Worm (Caenorhabditis elegans): ENCODE data around the gene F09C8.2.
A peak's percentile ranks its signal among the peaks of the same experiment; 100 is the strongest.

Gene F09C8.2

DNA sequence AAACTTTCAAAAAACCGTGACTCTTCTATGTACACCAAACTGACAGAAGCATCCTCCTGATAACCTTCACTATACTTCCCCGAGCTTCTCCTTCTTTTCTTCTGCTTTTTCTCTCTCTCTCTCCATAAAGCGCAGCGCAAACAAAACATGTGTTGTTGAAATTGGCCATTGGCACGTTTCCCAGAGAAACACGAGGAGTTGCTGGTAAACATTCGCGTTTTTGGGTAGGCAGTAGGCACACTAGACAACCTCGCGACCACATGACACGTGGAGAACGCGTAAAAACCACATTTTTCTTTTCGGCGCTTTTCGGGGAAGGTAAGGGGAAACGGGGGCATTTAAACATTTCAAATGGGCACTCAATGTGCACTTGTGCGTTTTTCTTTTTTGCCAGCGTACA, 15.8 kb downstream of the F09C8.2 start (continued):
- 0 out of 2 replicates have a peak, but pooled peaks have one; percentile 35 for TF ChIP-seq mdt-29 (GFP tag; IDR thresholded peaks at IDR 0.05)
- TF ChIP-seq dmd-6 (GFP tag; IDR thresholded peaks at IDR 0.05), result peak; percentile 74
- TF ChIP-seq aha-1 (tag), result peak; percentile 99
- peak; percentile 63 to 93 for TF ChIP-seq mdl-1 (tag; optimal IDR thresholded peaks at IDR 0.05)
- TF ChIP-seq lin-13 (GFP tag; optimal IDR thresholded peaks at IDR 0.05), result peak; percentile 3
- peak; percentile 81 for TF ChIP-seq mep-1 (tag; optimal IDR thresholded peaks at IDR 0.05)
- TF ChIP-seq pqm-1 (tag; optimal IDR thresholded peaks at IDR 0.05), result peak; percentile 21
- TF ChIP-seq lsy-2 (tag; optimal IDR thresholded peaks at IDR 0.05), result peak in 1 of 2 experiments; percentile 45
- no peak for TF ChIP-seq tag-97 (GFP tag; IDR thresholded peaks at IDR 0.05)
- TF ChIP-seq nhr-11 (tag; optimal IDR thresholded peaks at IDR 0.05), result peak; percentile 66
- TF ChIP-seq T26A8.4 (GFP tag; IDR thresholded peaks at IDR 0.05), result 0 out of 2 replicates have a peak, but pooled peaks have one; percentile 38
- no peak for TF ChIP-seq zip-2 (tag; optimal IDR thresholded peaks at IDR 0.05)
- peak; percentile 35 for TF ChIP-seq hmg-1.1 (GFP tag; IDR thresholded peaks at IDR 0.05)
- peak; percentile 80 for TF ChIP-seq nhr-77 (tag; optimal IDR thresholded peaks at IDR 0.05)
- peak; percentile 77 for TF ChIP-seq mxl-3 (GFP tag; optimal IDR thresholded peaks at IDR 0.05)
- peak; percentile 71; the same call in 1 of the 2 replicates for TF ChIP-seq egl-43 (GFP tag; IDR thresholded peaks at IDR 0.05)
- TF ChIP-seq hif-1 (tag; optimal IDR thresholded peaks at IDR 0.05), result peak; percentile 73 to 97
- no peak for TF ChIP-seq ztf-7 (tag; optimal IDR thresholded peaks at IDR 0.05)
- TF ChIP-seq nhr-6 (tag; optimal IDR thresholded peaks at IDR 0.05), result peak; percentile 38
- TF ChIP-seq hlh-11 (tag; optimal IDR thresholded peaks at IDR 0.05), result peak; percentile 86
- TF ChIP-seq dmd-8 (GFP tag; IDR thresholded peaks at IDR 0.05), result no peak
- TF ChIP-seq php-3 (GFP tag; IDR thresholded peaks at IDR 0.05), result 0 out of 2 replicates have a peak, but pooled peaks have one; percentile 38

DNA sequence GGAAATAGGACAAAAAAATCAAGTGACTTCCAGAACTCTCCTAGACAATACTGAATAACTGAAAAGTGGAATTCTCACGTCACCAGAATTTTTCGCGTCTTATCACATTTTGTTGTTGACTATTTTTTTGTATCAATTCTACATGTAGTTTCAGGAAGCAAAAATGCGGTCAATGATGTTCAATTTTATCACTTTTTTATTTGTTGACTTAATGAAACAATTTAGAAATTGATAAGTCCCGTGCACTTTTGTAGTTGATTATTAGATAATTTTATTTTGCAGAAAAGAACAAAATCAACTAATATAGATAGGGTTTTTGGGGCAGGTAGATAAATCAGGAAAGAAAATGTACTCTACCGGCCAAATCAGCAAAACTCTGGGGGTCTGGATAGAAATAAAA, 16.6 kb downstream of the F09C8.2 start:
- no peak for TF ChIP-seq F49E8.2 (tag; optimal IDR thresholded peaks at IDR 0.05; ENCODE audit: borderline replicate concordance)
- no peak for TF ChIP-seq tra-1 (GFP tag; IDR thresholded peaks at IDR 0.05)
- no peak for TF ChIP-seq D1046.2 (GFP tag; IDR thresholded peaks at IDR 0.05)
- no peak for TF ChIP-seq mes-2 (tag; optimal IDR thresholded peaks at IDR 0.05; ENCODE audit: poor library complexity, severe bottlenecking)
- TF ChIP-seq saeg-2 (GFP tag; IDR thresholded peaks at IDR 0.05), result no peak
- TF ChIP-seq aly-2 (tag; optimal IDR thresholded peaks at IDR 0.05), result no peak
- no peak for TF ChIP-seq zfp-2 (tag; optimal IDR thresholded peaks at IDR 0.05)
- TF ChIP-seq ces-1 (GFP tag; optimal IDR thresholded peaks at IDR 0.05), result no peak
- peak; percentile 78 for TF ChIP-seq nhr-28 (tag; optimal IDR thresholded peaks at IDR 0.05)
- no peak for TF ChIP-seq rbr-2 (tag; optimal IDR thresholded peaks at IDR 0.05)
- no peak for TF ChIP-seq zip-2 (tag; optimal IDR thresholded peaks at IDR 0.05)
- no peak for TF ChIP-seq F44E2.7 (GFP tag; IDR thresholded peaks at IDR 0.05)
- TF ChIP-seq spr-3 (GFP tag; optimal IDR thresholded peaks at IDR 0.05), result no peak
- no peak for TF ChIP-seq nhr-102 (tag; optimal IDR thresholded peaks at IDR 0.05)
- TF ChIP-seq F37D6.2 (tag; optimal IDR thresholded peaks at IDR 0.05), result no peak
- TF ChIP-seq sdz-12 (GFP tag; optimal IDR thresholded peaks at IDR 0.05), result no peak
- TF ChIP-seq Y5F2A.4 (GFP tag; optimal IDR thresholded peaks at IDR 0.05), result no peak
- TF ChIP-seq unc-62 (GFP tag; optimal IDR thresholded peaks at IDR 0.05 in 1 of 2), result peak in 1 of 2 experiments; percentile 89
- TF ChIP-seq unc-62 (tag; optimal IDR thresholded peaks at IDR 0.05), result no peak
- no peak for TF ChIP-seq mxl-2 (GFP tag; conservative IDR thresholded peaks at IDR 0.05)
- no peak for TF ChIP-seq mep-1 (tag; optimal IDR thresholded peaks at IDR 0.05)
- peak in 1 of 2 experiments; percentile 50 for TF ChIP-seq mdl-1 (tag; optimal IDR thresholded peaks at IDR 0.05)
- TF ChIP-seq daf-8 (GFP tag; IDR thresholded peaks at IDR 0.05), result no peak
- no peak for TF ChIP-seq ceh-28 (tag; optimal IDR thresholded peaks at IDR 0.05)
- no peak for TF ChIP-seq lin-1 (GFP tag; IDR thresholded peaks at IDR 0.05)
- TF ChIP-seq dve-1 (tag; optimal IDR thresholded peaks at IDR 0.05; ENCODE audit: insufficient read depth), result peak; percentile 72
- TF ChIP-seq nhr-237 (tag; optimal IDR thresholded peaks at IDR 0.05), result no peak
- TF ChIP-seq madf-5 (GFP tag; IDR thresholded peaks at IDR 0.05), result no peak
- TF ChIP-seq R02D3.7 (tag; optimal IDR thresholded peaks at IDR 0.05), result no peak
- TF ChIP-seq egl-27 (tag; optimal IDR thresholded peaks at IDR 0.05), result no peak
- TF ChIP-seq ZK546.5 (tag; optimal IDR thresholded peaks at IDR 0.05), result no peak
- TF ChIP-seq tag-97 (GFP tag; IDR thresholded peaks at IDR 0.05), result no peak
- TF ChIP-seq madf-9 (GFP tag; conservative IDR thresholded peaks at IDR 0.05), result no peak
- no peak for TF ChIP-seq lin-39 (tag; optimal IDR thresholded peaks at IDR 0.05)
